Worm (Caenorhabditis elegans) whole organism, mixed stage, embryonic: Measurements from ENCODE around the gene ttr-51.
A peak's percentile ranks its signal among the peaks of the same experiment; 100 is the strongest.

Source experiments
- bed-3 ChIP-seq: fragments of 200-800 bp; sonication (Bioruptor generic); optimal IDR thresholded peaks from 3 replicates; lab custom pipeline; 2018; ENCODE audit warnings: mild to moderate bottlenecking, missing genetic modification characterization, moderate library complexity, missing compliant biosample characterization
- ces-1 ChIP-seq: fragments of 150-350 bp; optimal IDR thresholded peaks from 2 replicates; lab custom pipeline; 2014; ENCODE audit warnings: missing biosample characterization, missing genetic modification reagents, missing genetic modification characterization
- elt-1 ChIP-seq: sonication (generic microtip); optimal IDR thresholded peaks from 2 replicates; lab custom pipeline; 2017; ENCODE audit warnings: missing genetic modification characterization, mild to moderate bottlenecking, missing compliant biosample characterization, antibody characterized with exemption, moderate library complexity, borderline replicate concordance; ENCODE audit not compliant: insufficient read depth
- lsy-2 ChIP-seq: fragments of 150-350 bp; optimal IDR thresholded peaks from 2 replicates; lab custom pipeline; 2014; ENCODE audit warnings: missing biosample characterization, missing genetic modification characterization
- nhr-12 ChIP-seq: fragments of 150-350 bp; optimal IDR thresholded peaks from 2 replicates; lab custom pipeline; 2014; ENCODE audit warnings: missing biosample characterization, missing genetic modification characterization
- nhr-237 ChIP-seq: fragments of 150-350 bp; optimal IDR thresholded peaks from 2 replicates; lab custom pipeline; 2014; ENCODE audit warnings: missing biosample characterization, missing genetic modification characterization
- pha-4 ChIP-seq: fragments of 150-350 bp; optimal IDR thresholded peaks from 2 replicates; lab custom pipeline; 2018; ENCODE audit warnings: missing biosample characterization, missing genetic modification reagents, missing genetic modification characterization
- sem-2 ChIP-seq: fragments of 200-800 bp; sonication (Bioruptor generic); optimal IDR thresholded peaks from 2 replicates; lab custom pipeline; 2018; ENCODE audit warnings: mild to moderate bottlenecking, missing genetic modification characterization, missing compliant biosample characterization
- snpc-4 ChIP-seq: fragments of 150-350 bp; optimal IDR thresholded peaks from 2 replicates; lab custom pipeline; 2014; ENCODE audit warnings: missing biosample characterization, missing genetic modification characterization
- tbx-8 ChIP-seq: fragments of 200-800 bp; sonication (Bioruptor generic); optimal IDR thresholded peaks from 2 replicates; lab custom pipeline; 2018; ENCODE audit warnings: mild to moderate bottlenecking, missing genetic modification characterization, moderate library complexity, missing compliant biosample characterization
- unc-62 ChIP-seq: fragments of 150-350 bp; optimal IDR thresholded peaks from 2 replicates; lab custom pipeline; 2014; ENCODE audit warnings: missing biosample characterization, missing genetic modification reagents, missing genetic modification characterization
- zip-8 ChIP-seq: fragments of 150-350 bp; optimal IDR thresholded peaks from 2 replicates; lab custom pipeline; 2014; ENCODE audit warnings: missing biosample characterization, missing genetic modification characterization
- ztf-11 ChIP-seq: fragments of 150-350 bp; optimal IDR thresholded peaks from 2 replicates; lab custom pipeline; 2014; ENCODE audit warnings: missing biosample characterization, missing genetic modification characterization

ce11 chrIV:13272494-13272893 is 20.4 kb upstream of the ttr-51 start, which contains the start of gene unc-26:
- no peak for TF ChIP-seq sem-2 (GFP tag; lab: Kevin White, UChicago)
- TF ChIP-seq pha-4 (tag; lab: Kevin White, UChicago): no peak
- TF ChIP-seq zip-8 (tag; lab: Kevin White, UChicago): no peak
- TF ChIP-seq snpc-4 (tag; lab: Kevin White, UChicago): no peak
- TF ChIP-seq unc-62 (GFP tag; lab: Kevin White, UChicago): no peak
- TF ChIP-seq tbx-8 (GFP tag; lab: Kevin White, UChicago): no peak
- TF ChIP-seq ztf-11 (tag; lab: Kevin White, UChicago): no peak
- no peak for TF ChIP-seq lsy-2
- TF ChIP-seq nhr-12 (tag; lab: Kevin White, UChicago): no peak
- TF ChIP-seq ces-1 (GFP tag; lab: Kevin White, UChicago): peak; percentile 74
- TF ChIP-seq elt-1 (tag; lab: Kevin White, UChicago): no peak
- no peak for TF ChIP-seq bed-3 (GFP tag; lab: Kevin White, UChicago)
- TF ChIP-seq nhr-237 (tag; lab: Kevin White, UChicago): no peak
